Fruit fly (Drosophila melanogaster) whole organism, pupa: Measurements from ENCODE around the gene CG14834.

Experiments used
- CG10348 ChIP-seq: fragments of 200-800 bp; sonication (Bioruptor generic); IDR thresholded peaks from 2 replicates; pipeline ENCODE4 v1.3.6; 2022; ENCODE audit warnings: missing biosample characterization, missing genetic modification characterization
- CG12605 ChIP-seq: fragments of 200-800 bp; sonication (Bioruptor generic); IDR thresholded peaks from 2 replicates; pipeline ENCODE4 v1.3.6; 2022; ENCODE audit warnings: missing biosample characterization, missing genetic modification characterization
- CG13204 ChIP-seq: fragments of 200-800 bp; sonication (Bioruptor generic); optimal IDR thresholded peaks from 2 replicates; lab custom pipeline; 2018; ENCODE audit warnings: missing biosample characterization, mild to moderate bottlenecking, missing genetic modification characterization, moderate library complexity
- CG14655 ChIP-seq: fragments of 200-800 bp; sonication (Bioruptor generic); optimal IDR thresholded peaks from 3 replicates; lab custom pipeline; 2017; ENCODE audit warnings: mild to moderate bottlenecking, missing biosample characterization, missing genetic modification reagents, missing genetic modification characterization
- CG15710 ChIP-seq: fragments of 200-800 bp; sonication (Bioruptor generic); optimal IDR thresholded peaks from 2 replicates; lab custom pipeline; 2018; ENCODE audit warnings: missing biosample characterization, mild to moderate bottlenecking, missing genetic modification characterization, moderate library complexity
- CG17806 ChIP-seq: fragments of 200-800 bp; sonication (Bioruptor generic); optimal IDR thresholded peaks from 2 replicates; lab custom pipeline; 2018; ENCODE audit warnings: missing biosample characterization, mild to moderate bottlenecking, missing genetic modification characterization, moderate library complexity
- CG32121 ChIP-seq: fragments of 200-800 bp; sonication (Bioruptor generic); IDR thresholded peaks from 2 replicates; pipeline ENCODE4 v1.3.6; 2022; ENCODE audit warnings: missing biosample characterization, missing genetic modification characterization
- CG34367 ChIP-seq: fragments of 200-800 bp; sonication (Bioruptor generic); optimal IDR thresholded peaks from 2 replicates; lab custom pipeline; 2018; ENCODE audit warnings: missing biosample characterization, mild to moderate bottlenecking, missing genetic modification characterization
- CG4496 ChIP-seq: fragments of 200-800 bp; sonication (Bioruptor generic); IDR thresholded peaks from 3 replicates; pipeline ENCODE4 v1.3.6; 2022; ENCODE audit warnings: missing biosample characterization, missing genetic modification characterization
- CG8159 ChIP-seq: fragments of 200-800 bp; sonication (Bioruptor generic); optimal IDR thresholded peaks from 3 replicates; lab custom pipeline; 2018; ENCODE audit warnings: missing biosample characterization, mild to moderate bottlenecking, missing genetic modification characterization, moderate library complexity
- CG8301 ChIP-seq: fragments of 200-800 bp; sonication (Bioruptor generic); optimal IDR thresholded peaks from 2 replicates; lab custom pipeline; 2018; ENCODE audit warnings: missing biosample characterization, mild to moderate bottlenecking, missing genetic modification characterization
- CG9948 ChIP-seq: fragments of 200-800 bp; sonication (Bioruptor generic); optimal IDR thresholded peaks from 2 replicates; lab custom pipeline; 2018; ENCODE audit warnings: missing biosample characterization, mild to moderate bottlenecking, missing genetic modification characterization, moderate library complexity
- D1 ChIP-seq: fragments of 200-800 bp; sonication (Bioruptor generic); optimal IDR thresholded peaks from 2 replicates; lab custom pipeline; 2018; ENCODE audit warnings: missing biosample characterization, mild to moderate bottlenecking, missing genetic modification characterization, moderate library complexity
- EcR ChIP-seq: fragments of 200-800 bp; sonication (Bioruptor generic); optimal IDR thresholded peaks from 3 replicates; lab custom pipeline; 2019; ENCODE audit warnings: missing biosample characterization, missing genetic modification characterization, mild to moderate bottlenecking, moderate library complexity, missing genetic modification reagents
- Ets98B ChIP-seq: fragments of 200-800 bp; sonication (Bioruptor generic); IDR thresholded peaks from 2 replicates; pipeline ENCODE4 v1.3.6; 2022; ENCODE audit warnings: missing biosample characterization, missing genetic modification characterization
- Pif1A ChIP-seq: fragments of 200-800 bp; sonication (Bioruptor generic); optimal IDR thresholded peaks from 3 replicates; lab custom pipeline; 2016; ENCODE audit warnings: missing biosample characterization, missing genetic modification characterization
- Pif1B ChIP-seq: fragments of 200-800 bp; sonication (Bioruptor generic); optimal IDR thresholded peaks from 3 replicates; lab custom pipeline; 2016; ENCODE audit warnings: missing biosample characterization, missing genetic modification characterization
- Snoo ChIP-seq: fragments of 200-800 bp; sonication (Bioruptor generic); optimal IDR thresholded peaks from 3 replicates; lab custom pipeline; 2017; ENCODE audit warnings: missing biosample characterization, mild to moderate bottlenecking, missing genetic modification characterization, inconsistent platforms
- fd96Ca ChIP-seq: fragments of 200-800 bp; sonication (Bioruptor generic); IDR thresholded peaks from 3 replicates; pipeline ENCODE4 v1.3.6; 2022; ENCODE audit warnings: missing biosample characterization, missing genetic modification characterization
- gl ChIP-seq: fragments of 200-800 bp; sonication (Bioruptor generic); optimal IDR thresholded peaks from 2 replicates; lab custom pipeline; 2018; ENCODE audit warnings: missing biosample characterization, mild to moderate bottlenecking, missing genetic modification characterization
- rn ChIP-seq: fragments of 200-800 bp; sonication (Bioruptor generic); IDR thresholded peaks from 2 replicates; pipeline ENCODE4 v1.3.6; 2022; ENCODE audit warnings: missing biosample characterization, missing genetic modification characterization

CG14834 gene

DNA sequence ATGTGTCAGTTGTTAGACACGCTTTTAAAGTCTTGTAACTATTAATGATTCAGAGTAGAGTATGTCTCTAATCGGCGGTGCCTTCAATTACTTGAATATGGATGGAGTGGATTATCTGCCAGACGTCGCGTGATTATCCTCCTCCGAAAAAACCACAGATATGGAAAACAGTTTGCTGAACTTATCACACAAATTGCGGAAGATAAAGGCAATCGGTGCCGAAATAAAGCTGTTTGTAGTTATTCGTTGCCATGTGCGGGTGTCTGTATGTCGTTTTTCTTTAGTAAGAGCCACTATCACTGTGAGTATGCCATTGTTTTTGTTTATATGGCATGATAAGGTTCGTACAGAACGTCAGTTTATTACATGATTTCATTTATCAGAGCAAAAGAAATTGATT lies 2.9 kb downstream of the CG14834 start:
- TF ChIP-seq CG32121 (GFP tag; lab: Robert Waterston, UW) (no peak), rn (no peak), CG8301 (tag; lab: Kevin White, UChicago) (no peak), CG14655 (GFP tag; lab: Kevin White, UChicago) (no peak), gl (no peak), fd96Ca (GFP tag; lab: Robert Waterston, UW) (no peak), CG4496 (GFP tag; lab: Robert Waterston, UW) (no peak), CG13204 (GFP tag; lab: Kevin White, UChicago) (no peak), D1 (tag; lab: Kevin White, UChicago) (no peak), CG9948 (tag; lab: Kevin White, UChicago) (no peak), CG34367 (tag; lab: Kevin White, UChicago) (no peak), CG12605 (GFP tag; lab: Robert Waterston, UW) (no peak), CG8159 (tag; lab: Kevin White, UChicago) (no peak), Pif1A (GFP tag; lab: Kevin White, UChicago) (no peak), EcR (GFP tag; lab: Kevin White, UChicago) (no peak), CG17806 (tag; lab: Kevin White, UChicago) (no peak), Snoo (tag; lab: Kevin White, UChicago) (no peak), CG15710 (no peak)

DNA sequence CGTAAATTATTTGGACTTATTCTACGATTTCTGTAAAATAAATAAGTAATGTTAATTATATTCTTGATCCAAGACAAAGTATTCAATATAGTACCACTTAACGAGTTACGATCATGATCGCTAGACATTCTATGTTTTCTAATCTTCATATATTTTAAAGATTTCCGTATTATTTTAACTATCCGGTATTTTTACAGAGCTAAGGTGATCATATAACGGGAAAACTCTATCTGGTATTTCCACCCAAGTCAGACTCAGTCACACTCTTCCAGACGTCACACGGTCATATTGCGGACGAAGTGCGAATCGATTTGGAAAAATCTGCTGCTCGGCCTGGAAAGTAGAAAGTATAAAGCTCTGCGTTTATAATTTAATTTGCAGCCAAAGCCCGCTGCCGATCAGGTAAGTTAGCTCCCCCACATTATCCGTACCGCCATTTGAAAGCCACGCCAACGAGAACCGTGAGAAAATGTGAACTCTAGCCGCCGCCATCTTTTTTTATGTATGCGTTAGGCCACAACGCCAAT lies 7.6 kb downstream of the CG14834 start, which contains the start of the genes lark and eco:
Gene lark (plus strand): TSS at position 51 of the 527 bp plus-strand sequence.
Gene eco (minus strand): TSS at position 125 of the 527 bp plus-strand sequence.
- TF ChIP-seq CG14655 (GFP tag; lab: Kevin White, UChicago) (no peak), fd96Ca (GFP tag; lab: Robert Waterston, UW) (no peak), CG13204 (GFP tag; lab: Kevin White, UChicago) (no peak), CG32121 (GFP tag; lab: Robert Waterston, UW) (no peak), rn (no peak), Snoo (tag; lab: Kevin White, UChicago) (no peak), CG17806 (tag; lab: Kevin White, UChicago) (no peak), CG34367 (tag; lab: Kevin White, UChicago) (peak; percentile 14), D1 (tag; lab: Kevin White, UChicago) (no peak), Pif1A (GFP tag; lab: Kevin White, UChicago) (no peak), Pif1B (GFP tag; lab: Kevin White, UChicago) (no peak), Ets98B (no peak), EcR (GFP tag; lab: Kevin White, UChicago) (peak; percentile 18), gl (peak; percentile 28), CG15710 (no peak), CG4496 (GFP tag; lab: Robert Waterston, UW) (0 out of 3 replicates have a peak, but pooled peaks have one; percentile 9), CG10348 (GFP tag; lab: Robert Waterston, UW) (no peak), CG9948 (tag; lab: Kevin White, UChicago) (no peak), CG8159 (tag; lab: Kevin White, UChicago) (no peak), CG12605 (GFP tag; lab: Robert Waterston, UW) (no peak), CG8301 (tag; lab: Kevin White, UChicago) (no peak)

DNA sequence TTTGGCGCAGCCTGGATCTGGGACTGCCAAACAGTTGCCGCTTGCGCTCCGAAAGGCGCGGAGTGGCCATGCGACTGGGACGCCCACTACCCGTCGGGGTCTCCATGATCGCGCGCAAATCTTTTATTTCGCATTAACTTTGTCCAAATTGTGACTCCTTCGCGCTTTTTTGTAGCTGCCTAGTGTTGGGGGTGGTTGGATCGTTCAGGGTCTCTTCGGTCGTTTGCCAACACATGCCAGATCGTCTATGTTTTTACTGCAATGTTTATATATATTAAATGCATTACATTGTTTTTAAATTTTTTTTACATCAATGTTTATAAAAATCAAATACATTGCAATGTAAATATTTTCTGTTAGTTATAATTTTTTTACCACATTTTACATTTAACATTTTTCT lies 8.1 kb downstream of the CG14834 start:
- TF ChIP-seq CG12605 (GFP tag; lab: Robert Waterston, UW): no peak
- TF ChIP-seq, all 21 proteins: peak for 0

DNA sequence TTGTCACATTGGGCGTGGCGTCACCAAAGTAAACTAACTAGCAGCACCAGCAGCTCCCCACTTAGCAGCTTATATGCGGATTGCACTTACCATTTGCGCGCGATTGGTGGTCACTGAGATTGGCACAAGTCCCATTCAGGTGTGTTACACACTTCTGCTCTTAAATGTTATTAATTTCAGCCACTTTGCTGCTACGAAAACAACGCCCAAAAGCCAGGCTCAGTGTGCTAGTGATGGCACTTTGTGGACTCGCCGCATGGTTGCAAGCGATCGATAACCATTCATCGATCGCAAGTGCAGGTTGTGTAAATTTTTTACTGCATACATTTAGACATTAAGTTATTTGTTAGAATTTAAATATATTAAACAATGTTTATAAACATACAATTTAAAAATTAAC lies 11.9 kb downstream of the CG14834 start, which contains the start of the genes wrm1 and wrm2:
Gene wrm1 (minus strand): TSS at position 237 of the 400 bp plus-strand sequence.
Gene wrm2 (minus strand): TSS at position 237 of the 400 bp plus-strand sequence.
- TF ChIP-seq rn (no peak), CG8301 (tag; lab: Kevin White, UChicago) (no peak), CG4496 (GFP tag; lab: Robert Waterston, UW) (0 out of 3 replicates have a peak, but pooled peaks have one; percentile 16), CG12605 (GFP tag; lab: Robert Waterston, UW) (no peak)
- TF ChIP-seq, all 21 proteins: peak for 1

DNA sequence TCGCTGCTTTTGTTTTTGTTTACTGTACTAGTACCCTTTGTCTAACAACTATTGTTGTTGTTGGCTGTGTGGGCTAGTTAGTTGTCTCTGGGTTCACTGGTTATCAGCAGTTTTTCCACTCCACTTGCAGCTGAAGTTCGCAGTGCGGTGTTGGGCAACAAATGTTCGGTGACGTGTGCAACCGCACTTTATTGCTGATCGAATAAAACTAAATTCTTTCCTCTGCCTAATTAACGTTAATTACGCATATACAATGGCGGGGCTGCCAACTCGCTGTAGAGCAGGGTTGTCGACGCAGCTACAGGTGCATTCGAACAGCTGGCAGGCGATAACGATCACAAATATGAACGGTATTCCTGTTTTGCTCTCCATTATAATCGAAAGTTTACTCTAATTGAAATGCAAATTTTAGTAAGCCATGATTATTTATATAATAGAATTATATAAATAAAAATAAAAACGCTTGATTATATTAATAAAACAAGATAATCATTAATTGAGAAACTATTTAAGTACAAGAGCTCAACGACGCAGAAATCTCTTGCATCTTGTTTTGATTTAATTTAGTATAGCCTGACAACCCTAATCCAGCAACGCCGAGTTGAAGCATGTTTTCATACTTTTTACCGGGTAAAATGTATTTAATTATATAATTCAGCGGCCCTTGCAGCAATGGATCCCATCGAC lies 18.2 kb downstream of the CG14834 start, which contains the start of the genes mrva, CG42307 and mus312:
Gene mrva (minus strand): TSS at position 276 of the 687 bp plus-strand sequence.
Gene CG42307 (plus strand): TSS at position 566 of the 687 bp plus-strand sequence.
Gene mus312 (plus strand): TSS at position 566 of the 687 bp plus-strand sequence.
- TF ChIP-seq fd96Ca (GFP tag; lab: Robert Waterston, UW) (peak; percentile 23; the same call in 1 of the 3 replicates), CG32121 (GFP tag; lab: Robert Waterston, UW) (peak; percentile 79), CG17806 (tag; lab: Kevin White, UChicago) (peak; percentile 83), D1 (tag; lab: Kevin White, UChicago) (no peak), CG12605 (GFP tag; lab: Robert Waterston, UW) (peak; percentile 51; the same call in 1 of the 2 replicates), CG34367 (tag; lab: Kevin White, UChicago) (peak; percentile 73), CG4496 (GFP tag; lab: Robert Waterston, UW) (peak; percentile 82), CG8159 (tag; lab: Kevin White, UChicago) (peak; percentile 89), CG13204 (GFP tag; lab: Kevin White, UChicago) (no peak), CG15710 (peak; percentile 90), Pif1B (GFP tag; lab: Kevin White, UChicago) (no peak), Pif1A (GFP tag; lab: Kevin White, UChicago) (no peak), Ets98B (peak; percentile 57), rn (no peak), CG10348 (GFP tag; lab: Robert Waterston, UW) (no peak), Snoo (tag; lab: Kevin White, UChicago) (peak; percentile 82), CG14655 (GFP tag; lab: Kevin White, UChicago) (no peak), CG8301 (tag; lab: Kevin White, UChicago) (no peak), CG9948 (tag; lab: Kevin White, UChicago) (peak; percentile 80), gl (no peak), EcR (GFP tag; lab: Kevin White, UChicago) (peak; percentile 70)
